Fruit fly (Drosophila melanogaster) whole organism, wandering third instar larva: ENCODE data around the gene mad2.

Experiments
- Abd-B ChIP-seq: fragments of >200 bp; optimal IDR thresholded peaks from 2 replicates; lab custom pipeline; 2017; ENCODE audit warnings: missing biosample characterization, missing genetic modification characterization
- Jra ChIP-seq: sonication (Bioruptor generic); optimal IDR thresholded peaks from 2 replicates; lab custom pipeline; 2016; ENCODE audit warnings: missing biosample characterization, missing genetic modification characterization
- jim ChIP-seq: fragments of 175-275, 200-325 bp; sonication (Bioruptor generic); optimal IDR thresholded peaks from 2 replicates; lab custom pipeline; 2016; ENCODE audit warnings: missing biosample characterization, mild to moderate bottlenecking, missing genetic modification characterization

DNA sequence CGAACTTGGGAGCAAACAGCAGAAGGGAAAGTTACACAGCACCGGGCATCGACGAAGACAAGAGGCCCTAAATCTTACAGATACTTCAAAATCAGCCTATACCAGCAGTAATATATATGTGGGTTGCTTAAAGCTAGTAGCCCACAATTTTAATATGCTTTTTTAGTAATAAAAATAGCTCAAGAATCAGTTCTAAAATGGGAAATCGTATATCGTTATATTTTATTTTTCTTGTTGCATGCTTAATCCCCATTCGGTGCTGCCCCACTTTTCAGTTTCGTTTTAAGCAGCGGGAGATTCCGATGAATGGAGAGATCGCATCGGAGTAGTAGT, 4.8 kb downstream of the mad2 start:
- TF ChIP-seq Jra (GFP tag; lab: Kevin White, UChicago) (no peak), Abd-B (GFP tag; lab: Kevin White, UChicago) (no peak), jim (no peak)
